Worm (Caenorhabditis elegans) whole organism, mixed stage, embryonic: ENCODE measurements around the gene B0001.4.

Experiments used
- M03D4.4 ChIP-seq: sonication (generic microtip); optimal IDR thresholded peaks from 2 replicates; lab custom pipeline; 2017; ENCODE audit warnings: mild to moderate bottlenecking, missing genetic modification characterization, missing compliant biosample characterization
- bed-3 ChIP-seq: fragments of 200-800 bp; sonication (Bioruptor generic); optimal IDR thresholded peaks from 3 replicates; lab custom pipeline; 2018; ENCODE audit warnings: mild to moderate bottlenecking, missing genetic modification characterization, moderate library complexity, missing compliant biosample characterization
- ceh-39 ChIP-seq: fragments of 150-350 bp; optimal IDR thresholded peaks from 2 replicates; lab custom pipeline; 2014; ENCODE audit warnings: missing biosample characterization, missing genetic modification characterization
- ceh-83 ChIP-seq: fragments of 200-800 bp; sonication (Bioruptor generic); optimal IDR thresholded peaks from 2 replicates; lab custom pipeline; 2018; ENCODE audit warnings: mild to moderate bottlenecking, missing genetic modification characterization, missing compliant biosample characterization
- ces-1 ChIP-seq: fragments of 150-350 bp; optimal IDR thresholded peaks from 2 replicates; lab custom pipeline; 2014; ENCODE audit warnings: missing biosample characterization, missing genetic modification reagents, missing genetic modification characterization
- drap-1 ChIP-seq: fragments of 200-800 bp; sonication (Bioruptor generic); optimal IDR thresholded peaks from 3 replicates; lab custom pipeline; 2018; ENCODE audit warnings: mild to moderate bottlenecking, missing genetic modification characterization, missing compliant biosample characterization
- elt-1 ChIP-seq: sonication (generic microtip); optimal IDR thresholded peaks from 2 replicates; lab custom pipeline; 2017; ENCODE audit warnings: missing genetic modification characterization, mild to moderate bottlenecking, missing compliant biosample characterization, antibody characterized with exemption, moderate library complexity, borderline replicate concordance; ENCODE audit not compliant: insufficient read depth
- elt-3 ChIP-seq: fragments of 150-350 bp; optimal IDR thresholded peaks from 2 replicates; lab custom pipeline; 2014; ENCODE audit warnings: missing biosample characterization, missing genetic modification characterization
- flh-1 ChIP-seq: fragments of 200-800 bp; sonication (Bioruptor generic); optimal IDR thresholded peaks from 2 replicates; lab custom pipeline; 2018; ENCODE audit warnings: mild to moderate bottlenecking, missing genetic modification characterization, moderate library complexity, missing compliant biosample characterization
- hlh-1 ChIP-seq: fragments of 150-350 bp; optimal IDR thresholded peaks from 2 replicates; lab custom pipeline; 2014; ENCODE audit warnings: missing biosample characterization, missing genetic modification reagents, missing genetic modification characterization
- lin-13 ChIP-seq: fragments of 150-350 bp; optimal IDR thresholded peaks from 2 replicates; lab custom pipeline; 2014; ENCODE audit warnings: missing biosample characterization, missing genetic modification characterization
- lin-32 ChIP-seq: fragments of 200-800 bp; sonication (Bioruptor generic); optimal IDR thresholded peaks from 2 replicates; lab custom pipeline; 2018; ENCODE audit warnings: mild to moderate bottlenecking, missing genetic modification characterization, missing compliant biosample characterization
- lsy-2 ChIP-seq: fragments of 150-350 bp; optimal IDR thresholded peaks from 2 replicates; lab custom pipeline; 2014; ENCODE audit warnings: missing biosample characterization, missing genetic modification characterization
- mab-5 ChIP-seq: fragments of 150-350 bp; optimal IDR thresholded peaks from 2 replicates; lab custom pipeline; 2014; ENCODE audit warnings: missing biosample characterization, missing genetic modification characterization
- mep-1 ChIP-seq: fragments of 150-350 bp; optimal IDR thresholded peaks from 2 replicates; lab custom pipeline; 2017; ENCODE audit warnings: missing biosample characterization, missing genetic modification reagents, missing genetic modification characterization, inconsistent platforms
- mls-2 ChIP-seq: sonication (generic microtip); optimal IDR thresholded peaks from 2 replicates; lab custom pipeline; 2016; ENCODE audit warnings: mild to moderate bottlenecking, missing genetic modification characterization, moderate library complexity, missing compliant biosample characterization
- nhr-12 ChIP-seq: fragments of 150-350 bp; optimal IDR thresholded peaks from 2 replicates; lab custom pipeline; 2014; ENCODE audit warnings: missing biosample characterization, missing genetic modification characterization
- nhr-2 ChIP-seq: fragments of 150-350 bp; optimal IDR thresholded peaks from 2 replicates; lab custom pipeline; 2014; ENCODE audit warnings: missing biosample characterization, missing genetic modification characterization
- nhr-28 ChIP-seq: fragments of 150-350 bp; optimal IDR thresholded peaks from 2 replicates; lab custom pipeline; 2014; ENCODE audit warnings: missing biosample characterization, missing genetic modification characterization
- pha-4 ChIP-seq: fragments of 150-350 bp; optimal IDR thresholded peaks from 2 replicates; lab custom pipeline; 2018; ENCODE audit warnings: missing biosample characterization, missing genetic modification reagents, missing genetic modification characterization
- sem-2 ChIP-seq: fragments of 200-800 bp; sonication (Bioruptor generic); optimal IDR thresholded peaks from 2 replicates; lab custom pipeline; 2018; ENCODE audit warnings: mild to moderate bottlenecking, missing genetic modification characterization, missing compliant biosample characterization
- snpc-4 ChIP-seq: fragments of 150-350 bp; optimal IDR thresholded peaks from 2 replicates; lab custom pipeline; 2014; ENCODE audit warnings: missing biosample characterization, missing genetic modification characterization
- sptf-1 ChIP-seq: sonication (generic microtip); optimal IDR thresholded peaks from 2 replicates; lab custom pipeline; 2017; ENCODE audit warnings: mild to moderate bottlenecking, missing genetic modification characterization, moderate library complexity, missing compliant biosample characterization
- tbx-8 ChIP-seq: fragments of 200-800 bp; sonication (Bioruptor generic); optimal IDR thresholded peaks from 2 replicates; lab custom pipeline; 2018; ENCODE audit warnings: mild to moderate bottlenecking, missing genetic modification characterization, moderate library complexity, missing compliant biosample characterization
- unc-120 ChIP-seq: sonication (generic microtip); optimal IDR thresholded peaks from 2 replicates; lab custom pipeline; 2017; ENCODE audit warnings: missing genetic modification characterization, missing compliant biosample characterization; ENCODE audit not compliant: poor library complexity, severe bottlenecking
- unc-39 ChIP-seq: fragments of 150-350 bp; optimal IDR thresholded peaks from 2 replicates; lab custom pipeline; 2014; ENCODE audit warnings: missing biosample characterization, missing genetic modification characterization
- unc-62 ChIP-seq: fragments of 150-350 bp; optimal IDR thresholded peaks from 2 replicates; lab custom pipeline; 2014; ENCODE audit warnings: missing biosample characterization, missing genetic modification reagents, missing genetic modification characterization
- zip-8 ChIP-seq: fragments of 150-350 bp; optimal IDR thresholded peaks from 2 replicates; lab custom pipeline; 2014; ENCODE audit warnings: missing biosample characterization, missing genetic modification characterization
- ztf-11 ChIP-seq: fragments of 150-350 bp; optimal IDR thresholded peaks from 2 replicates; lab custom pipeline; 2014; ENCODE audit warnings: missing biosample characterization, missing genetic modification characterization

Gene B0001.4

ce11 chrIV:12143231-12143630 is 5.2 kb upstream of the B0001.4 start, which contains the start of gene B0001.5:
TSS of gene B0001.5 (minus strand) at chrIV:12143331.
- TF ChIP-seq ztf-11 (tag; lab: Kevin White, UChicago) (no peak), pha-4 (tag; lab: Kevin White, UChicago) (no peak), elt-3 (tag; lab: Kevin White, UChicago) (no peak), M03D4.4 (tag; lab: Kevin White, UChicago) (no peak), ces-1 (no peak), snpc-4 (tag; lab: Kevin White, UChicago) (no peak), nhr-2 (tag; lab: Kevin White, UChicago) (no peak), sem-2 (GFP tag; lab: Kevin White, UChicago) (no peak), unc-62 (GFP tag; lab: Kevin White, UChicago) (no peak), mab-5 (tag; lab: Kevin White, UChicago) (no peak), ceh-39 (tag; lab: Kevin White, UChicago) (no peak), hlh-1 (tag; lab: Kevin White, UChicago) (no peak), sptf-1 (no peak), lin-32 (GFP tag; lab: Kevin White, UChicago) (no peak), drap-1 (GFP tag; lab: Kevin White, UChicago) (no peak), mls-2 (tag; lab: Kevin White, UChicago) (no peak), tbx-8 (no peak), mep-1 (tag; lab: Kevin White, UChicago) (no peak), flh-1 (no peak)

ce11 chrIV:12140959-12141358 is 3.0 kb upstream of the B0001.4 start, which contains the start of gene B0001.8:
TSS of gene B0001.8 (minus strand) at chrIV:12141059.
- no peak for TF ChIP-seq nhr-2 (tag; lab: Kevin White, UChicago)
- no peak for TF ChIP-seq M03D4.4 (tag; lab: Kevin White, UChicago)
- no peak for TF ChIP-seq lin-13 (tag; lab: Kevin White, UChicago)

ce11 chrIV:12134991-12135390 is 3.0 kb downstream of the B0001.4 start:
- peak; percentile 6 for TF ChIP-seq ces-1
- no peak for TF ChIP-seq sptf-1
- no peak for TF ChIP-seq lsy-2

ce11 chrIV:12133776-12134175 is 4.2 kb downstream of the B0001.4 start:
- TF ChIP-seq nhr-2 (tag; lab: Kevin White, UChicago) (peak; percentile 91), zip-8 (tag; lab: Kevin White, UChicago) (no peak)

ce11 chrIV:12131308-12132072 is 6.5 kb downstream of the B0001.4 start:
- TF ChIP-seq nhr-28 (tag; lab: Kevin White, UChicago) (no peak), ces-1 (peak; percentile 68)

ce11 chrIV:12129204-12129603 is 8.8 kb downstream of the B0001.4 start, which contains the start of gene lin-24:
TSS of gene lin-24 (plus strand) at chrIV:12129504.
- TF ChIP-seq nhr-28 (tag; lab: Kevin White, UChicago), result no peak
- TF ChIP-seq sptf-1, result no peak
- no peak for TF ChIP-seq mep-1 (tag; lab: Kevin White, UChicago)
- TF ChIP-seq nhr-12 (tag; lab: Kevin White, UChicago), result no peak
- TF ChIP-seq hlh-1 (tag; lab: Kevin White, UChicago), result no peak
- TF ChIP-seq lin-13 (tag; lab: Kevin White, UChicago), result no peak
- TF ChIP-seq elt-1 (tag; lab: Kevin White, UChicago), result no peak
- TF ChIP-seq nhr-2 (tag; lab: Kevin White, UChicago), result no peak
- TF ChIP-seq lsy-2, result no peak
- TF ChIP-seq unc-62 (GFP tag; lab: Kevin White, UChicago), result no peak
- TF ChIP-seq M03D4.4 (tag; lab: Kevin White, UChicago), result no peak
- TF ChIP-seq elt-3 (tag; lab: Kevin White, UChicago), result no peak
- no peak for TF ChIP-seq unc-120 (tag; lab: Kevin White, UChicago)
- no peak for TF ChIP-seq unc-39 (tag; lab: Kevin White, UChicago)
- TF ChIP-seq bed-3 (GFP tag; lab: Kevin White, UChicago), result no peak
- TF ChIP-seq mls-2 (tag; lab: Kevin White, UChicago), result no peak
- no peak for TF ChIP-seq lin-32 (GFP tag; lab: Kevin White, UChicago)
- no peak for TF ChIP-seq ztf-11 (tag; lab: Kevin White, UChicago)
- TF ChIP-seq ceh-83 (GFP tag; lab: Kevin White, UChicago), result no peak
